Fruit fly (Drosophila melanogaster) whole organism, embryonic: ENCODE measurements around the gene DnaJ-H.

Experiments
- CG10959 ChIP-seq: fragments of 200-800 bp; sonication (Bioruptor generic); IDR thresholded peaks from 2 replicates; pipeline ENCODE4 v1.3.6; 2022; ENCODE audit warnings: missing biosample characterization, missing genetic modification characterization
- CG2889 ChIP-seq: fragments of 200-800 bp; sonication (Bioruptor generic); IDR thresholded peaks from 3 replicates; pipeline ENCODE4 v1.3.6; 2022; ENCODE audit warnings: missing biosample characterization, missing genetic modification characterization
- CG3163 ChIP-seq: fragments of 200-800 bp; sonication (Bioruptor generic); optimal IDR thresholded peaks from 3 replicates; lab custom pipeline; 2016; ENCODE audit warnings: missing biosample characterization, missing genetic modification characterization
- CG6813 ChIP-seq: fragments of 200-800 bp; sonication (Bioruptor generic); optimal IDR thresholded peaks from 2 replicates; lab custom pipeline; 2017; ENCODE audit warnings: missing biosample characterization, missing genetic modification characterization, mild to moderate bottlenecking, moderate library complexity, missing genetic modification reagents
- CG9932 ChIP-seq: fragments of 200-800 bp; sonication (Bioruptor generic); IDR thresholded peaks from 2 replicates; pipeline ENCODE4 v1.3.6; 2022; ENCODE audit warnings: missing biosample characterization, missing genetic modification characterization
- Deaf1 ChIP-seq: fragments of 200-800 bp; optimal IDR thresholded peaks from 3 replicates; lab custom pipeline; 2019; ENCODE audit warnings: missing biosample characterization, mild to moderate bottlenecking, missing genetic modification characterization, moderate library complexity
- Ets65A ChIP-seq: fragments of 200-800 bp; sonication (Bioruptor generic); peaks from one replicate; lab custom pipeline; 2016; ENCODE audit warnings: missing biosample characterization, missing genetic modification characterization
- HLH54F ChIP-seq: fragments of 200-800 bp; sonication (Bioruptor generic); optimal IDR thresholded peaks from 3 replicates; lab custom pipeline; 2016; ENCODE audit warnings: missing biosample characterization, missing genetic modification characterization
- Med ChIP-seq: fragments of 200-800 bp; sonication (Bioruptor generic); peaks from one replicate; lab custom pipeline; 2016; ENCODE audit warnings: missing biosample characterization, missing genetic modification characterization, mild to moderate bottlenecking, inconsistent platforms, moderate library complexity
- Ravus ChIP-seq: fragments of 200-800 bp; sonication (Bioruptor generic); IDR thresholded peaks from 2 replicates; pipeline ENCODE4 v1.3.6; 2022; ENCODE audit warnings: missing biosample characterization, missing genetic modification characterization
- Trl ChIP-seq, 3 experiments: fragments of >200 bp in 2 of 3; fragments of 200-800 bp in 1 of 3; sonication (Bioruptor generic) in 1 of 3; optimal IDR thresholded peaks; 2 replicates in 1 of 3; 3 replicates in 2 of 3; lab custom pipeline; 2016 to 2017; ENCODE audit warnings: missing biosample characterization in 1 of 3, missing genetic modification characterization in 1 of 3
- sug ChIP-seq: fragments of 200-800 bp; optimal IDR thresholded peaks from 2 replicates; lab custom pipeline; 2019; ENCODE audit warnings: missing biosample characterization, mild to moderate bottlenecking, missing genetic modification characterization, moderate library complexity

DnaJ-H gene

dm6 chr2L:13119034-13119433, 46.8 kb downstream of the DnaJ-H start, which contains the start of the genes CG44198 and CG43050:
Gene CG44198, minus strand, starts transcription at chr2L:13119134.
Gene CG43050, plus strand, starts transcription at chr2L:13119294.
- peak; percentile 70 for TF ChIP-seq Ets65A
- 0 out of 3 replicates have a peak, but pooled peaks have one; percentile 2 for TF ChIP-seq CG2889 (GFP tag; lab: Robert Waterston, UW)
- TF ChIP-seq Ravus, result no peak

dm6 chr2L:13116738-13117137, 49.1 kb downstream of the DnaJ-H start:
- TF ChIP-seq Med (GFP tag; lab: Kevin White, UChicago), result peak; percentile 52
- TF ChIP-seq HLH54F, result no peak
- TF ChIP-seq CG10959 (GFP tag; lab: Robert Waterston, UW), result 0 out of 2 replicates have a peak, but pooled peaks have one; percentile 17

DNA sequence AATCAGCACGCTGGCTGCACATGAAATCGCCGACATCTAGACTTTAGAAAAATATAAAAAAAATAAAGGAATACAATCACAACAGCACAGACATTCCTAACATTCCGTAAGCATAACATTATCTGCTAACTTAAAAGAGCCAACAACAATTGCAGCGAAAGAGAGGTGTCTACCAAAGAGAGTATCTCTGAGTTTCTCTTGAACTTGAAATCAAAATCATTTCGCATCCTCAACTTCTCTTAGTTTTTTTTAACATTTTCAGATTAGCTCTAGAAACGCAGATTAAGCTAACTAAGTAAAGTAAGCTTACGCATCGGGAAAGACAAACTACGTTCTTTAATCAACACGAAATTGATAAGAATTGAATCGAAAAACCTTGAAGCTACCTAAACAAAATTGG, 52.3 kb downstream of the DnaJ-H start:
- peak; percentile 8 for TF ChIP-seq sug (tag; lab: Kevin White, UChicago)
- TF ChIP-seq CG9932 (GFP tag; lab: Robert Waterston, UW), result no peak
- TF ChIP-seq Trl (optimal IDR thresholded peaks at IDR 0.05; lab: Kevin White, UChicago), result peak; percentile 73 to 84
- TF ChIP-seq Trl (GFP tag; optimal IDR thresholded peaks at IDR 0.05; lab: Kevin White, UChicago), result no peak
- TF ChIP-seq CG3163 (GFP tag; lab: Kevin White, UChicago), result peak; percentile 84
- no peak for TF ChIP-seq CG6813
- peak; percentile 55 for TF ChIP-seq Deaf1 (tag; lab: Kevin White, UChicago)
- TF ChIP-seq, all 482 proteins: peak for 4
